Worm (Caenorhabditis elegans) whole organism, L4 larva: Measurements from ENCODE around the gene glrx-3.

Source experiments
- cey-2 ChIP-seq: sonication (generic microtip); optimal IDR thresholded peaks from 3 replicates; lab custom pipeline; 2017; ENCODE audit warnings: missing genetic modification characterization, mild to moderate bottlenecking, missing compliant biosample characterization, antibody characterized with exemption, borderline replicate concordance; ENCODE audit not compliant: insufficient read depth
- dpl-1 ChIP-seq: fragments of 150-350 bp; optimal IDR thresholded peaks from 2 replicates; lab custom pipeline; 2014; ENCODE audit warnings: missing biosample characterization, missing genetic modification reagents, missing genetic modification characterization
- hlh-30 ChIP-seq: sonication (generic microtip); optimal IDR thresholded peaks from 2 replicates; lab custom pipeline; 2017; ENCODE audit warnings: antibody characterized with exemption, mild to moderate bottlenecking, missing genetic modification characterization, missing compliant biosample characterization; ENCODE audit not compliant: insufficient read depth
- lin-39 ChIP-seq: fragments of 150-350 bp; optimal IDR thresholded peaks from 2 replicates; lab custom pipeline; 2014; ENCODE audit warnings: missing biosample characterization, missing genetic modification reagents, missing genetic modification characterization
- nhr-11 ChIP-seq: fragments of 150-350 bp; optimal IDR thresholded peaks from 2 replicates; lab custom pipeline; 2014; ENCODE audit warnings: missing biosample characterization, missing genetic modification characterization
- nhr-25 ChIP-seq: sonication (generic microtip); optimal IDR thresholded peaks from 2 replicates; lab custom pipeline; 2017; ENCODE audit warnings: missing genetic modification characterization, mild to moderate bottlenecking, missing compliant biosample characterization, antibody characterized with exemption, moderate library complexity, borderline replicate concordance; ENCODE audit not compliant: insufficient read depth
- snpc-4 ChIP-seq: fragments of 150-350 bp; optimal IDR thresholded peaks from 2 replicates; lab custom pipeline; 2014; ENCODE audit warnings: missing biosample characterization, missing genetic modification characterization

- TF ChIP-seq lin-39 (tag; lab: Kevin White, UChicago) (no peak), cey-2 (no peak), nhr-11 (no peak), dpl-1 (GFP tag; lab: Kevin White, UChicago) (no peak), snpc-4 (no peak), hlh-30 (tag; lab: Kevin White, UChicago) (no peak), nhr-25 (tag; lab: Kevin White, UChicago) (no peak)
These were observed 15.7 kb downstream of the glrx-3 start, which contains the start of gene nhr-125 for ce11 chrV:4325415-4325814.
